Fruit fly (Drosophila melanogaster) whole organism, embryonic: Measurements from ENCODE around the gene CG31100.

Source experiments
- ATbp ChIP-seq: fragments of 200-800 bp; sonication (Bioruptor generic); optimal IDR thresholded peaks from 2 replicates; lab custom pipeline; 2017; ENCODE audit warnings: missing biosample characterization, mild to moderate bottlenecking, missing genetic modification characterization, missing genetic modification reagents
- B-H1 ChIP-seq: fragments of 200-800 bp; sonication (Bioruptor generic); IDR thresholded peaks from 3 replicates; pipeline ENCODE4 v1.3.6; 2022; ENCODE audit warnings: missing biosample characterization, missing genetic modification characterization
- B-H2 ChIP-seq: fragments of 200-800 bp; sonication (Bioruptor generic); optimal IDR thresholded peaks from 2 replicates; lab custom pipeline; 2018; ENCODE audit warnings: missing biosample characterization, mild to moderate bottlenecking, missing genetic modification characterization
- CG10959 ChIP-seq: fragments of 200-800 bp; sonication (Bioruptor generic); IDR thresholded peaks from 2 replicates; pipeline ENCODE4 v1.3.6; 2022; ENCODE audit warnings: missing biosample characterization, missing genetic modification characterization
- CG13287 ChIP-seq: fragments of 200-800 bp; sonication (Bioruptor generic); IDR thresholded peaks from 2 replicates; pipeline ENCODE4 v1.3.6; 2022; ENCODE audit warnings: missing biosample characterization, missing genetic modification characterization; ENCODE audit not compliant: partially characterized antibody
- CG13624 ChIP-seq: fragments of 200-800 bp; sonication (Bioruptor generic); optimal IDR thresholded peaks from 2 replicates; lab custom pipeline; 2016; ENCODE audit warnings: missing biosample characterization, missing genetic modification characterization
- CG14441 ChIP-seq: fragments of 200-800 bp; sonication (Bioruptor generic); IDR thresholded peaks from 2 replicates; pipeline ENCODE4 v1.3.6; 2022; ENCODE audit warnings: missing biosample characterization, missing genetic modification characterization
- CG15269 ChIP-seq: fragments of 200-800 bp; sonication (Bioruptor generic); optimal IDR thresholded peaks from 2 replicates; lab custom pipeline; 2018; ENCODE audit warnings: missing biosample characterization, mild to moderate bottlenecking, missing genetic modification characterization, moderate library complexity
- CG15514 ChIP-seq: fragments of 200-800 bp; sonication (Bioruptor generic); optimal IDR thresholded peaks from 3 replicates; lab custom pipeline; 2017; ENCODE audit warnings: missing biosample characterization, missing genetic modification characterization, mild to moderate bottlenecking, moderate library complexity, missing genetic modification reagents
- CG17912 ChIP-seq: fragments of 200-800 bp; sonication (Bioruptor generic); optimal IDR thresholded peaks from 2 replicates; lab custom pipeline; 2018; ENCODE audit warnings: missing biosample characterization, mild to moderate bottlenecking, missing genetic modification characterization
- CG18764 ChIP-seq: fragments of 200-800 bp; sonication (Bioruptor generic); optimal IDR thresholded peaks from 3 replicates; lab custom pipeline; 2016; ENCODE audit warnings: missing biosample characterization, missing genetic modification characterization
- CG32532 ChIP-seq: fragments of 200-800 bp; sonication (Bioruptor generic); IDR thresholded peaks from 2 replicates; pipeline ENCODE4 v1.3.6; 2022; ENCODE audit warnings: missing biosample characterization, missing genetic modification characterization
- CG33213 ChIP-seq: fragments of 200-800 bp; sonication (Bioruptor generic); optimal IDR thresholded peaks from 3 replicates; lab custom pipeline; 2016; ENCODE audit warnings: missing biosample characterization, missing genetic modification characterization
- CG34422 ChIP-seq: fragments of 200-800 bp; sonication (Bioruptor generic); IDR thresholded peaks from 3 replicates; pipeline ENCODE4 v1.3.6; 2022; ENCODE audit warnings: missing biosample characterization, missing genetic modification characterization
- CG4328 ChIP-seq: fragments of 200-800 bp; sonication (Bioruptor generic); optimal IDR thresholded peaks from 3 replicates; lab custom pipeline; 2017; ENCODE audit warnings: missing biosample characterization, missing genetic modification reagents, missing genetic modification characterization
- CG43689 ChIP-seq: fragments of 200-800 bp; sonication (Bioruptor generic); IDR thresholded peaks from 2 replicates; pipeline ENCODE4 v1.3.6; 2022; ENCODE audit warnings: missing biosample characterization, missing genetic modification characterization
- CG8924 ChIP-seq: fragments of 200-800 bp; optimal IDR thresholded peaks from 3 replicates; lab custom pipeline; 2019; ENCODE audit warnings: missing biosample characterization, mild to moderate bottlenecking, missing genetic modification characterization, moderate library complexity
- CG9797 ChIP-seq: fragments of 200-800 bp; sonication (Bioruptor generic); optimal IDR thresholded peaks from 3 replicates; lab custom pipeline; 2018; ENCODE audit warnings: missing biosample characterization, mild to moderate bottlenecking, missing genetic modification characterization
- Camta ChIP-seq: fragments of 200-800 bp; sonication (Bioruptor generic); optimal IDR thresholded peaks from 2 replicates; lab custom pipeline; 2016; ENCODE audit warnings: missing biosample characterization, missing genetic modification characterization
- D19B ChIP-seq: fragments of 200-800 bp; sonication (Bioruptor generic); optimal IDR thresholded peaks from 2 replicates; lab custom pipeline; 2017; ENCODE audit warnings: missing biosample characterization, mild to moderate bottlenecking, missing genetic modification characterization
- Dbx ChIP-seq: fragments of 200-800 bp; sonication (Bioruptor generic); IDR thresholded peaks from 3 replicates; pipeline ENCODE4 v1.3.6; 2022; ENCODE audit warnings: missing biosample characterization, missing genetic modification characterization
- Deaf1 ChIP-seq: fragments of 200-800 bp; optimal IDR thresholded peaks from 3 replicates; lab custom pipeline; 2019; ENCODE audit warnings: missing biosample characterization, mild to moderate bottlenecking, missing genetic modification characterization, moderate library complexity
- Doc2 ChIP-seq: fragments of 200-800 bp; sonication (Bioruptor generic); IDR thresholded peaks from 2 replicates; pipeline ENCODE4 v1.3.6; 2022; ENCODE audit warnings: missing biosample characterization, missing genetic modification characterization
- Drgx ChIP-seq: fragments of 200-800 bp; sonication (Bioruptor generic); IDR thresholded peaks from 2 replicates; pipeline ENCODE4 v1.3.6; 2022; ENCODE audit warnings: missing biosample characterization, missing genetic modification characterization
- Eip74EF ChIP-seq, 2 experiments: fragments of 200-800 bp in 1 of 2; fragments of >200 bp in 1 of 2; sonication (Bioruptor generic) in 1 of 2; optimal IDR thresholded peaks; 2 replicates each; lab custom pipeline; 2017 to 2019; ENCODE audit warnings: missing biosample characterization in 2 of 2, missing genetic modification characterization in 2 of 2, mild to moderate bottlenecking in 1 of 2, moderate library complexity in 1 of 2
- Fer2 ChIP-seq: fragments of 200-800 bp; sonication (Bioruptor generic); optimal IDR thresholded peaks from 2 replicates; lab custom pipeline; 2018; ENCODE audit warnings: missing biosample characterization, mild to moderate bottlenecking, missing genetic modification characterization, moderate library complexity
- Fer3 ChIP-seq: fragments of 200-800 bp; sonication (Bioruptor generic); optimal IDR thresholded peaks from 2 replicates; lab custom pipeline; 2018; ENCODE audit warnings: missing biosample characterization, mild to moderate bottlenecking, missing genetic modification characterization, moderate library complexity
- Gsc ChIP-seq: fragments of 200-800 bp; sonication (Bioruptor generic); IDR thresholded peaks from 2 replicates; pipeline ENCODE4 v1.3.6; 2022; ENCODE audit warnings: missing biosample characterization, missing genetic modification characterization
- Hand ChIP-seq: fragments of 200-800 bp; sonication (Bioruptor generic); optimal IDR thresholded peaks from 2 replicates; lab custom pipeline; 2017; ENCODE audit warnings: mild to moderate bottlenecking, missing biosample characterization, missing genetic modification reagents, missing genetic modification characterization
- Jarid2 ChIP-seq: fragments of 200-800 bp; sonication (Bioruptor generic); optimal IDR thresholded peaks from 3 replicates; lab custom pipeline; 2017; ENCODE audit warnings: mild to moderate bottlenecking, missing biosample characterization, missing genetic modification reagents, missing genetic modification characterization
- MESR4 ChIP-seq: fragments of 200-800 bp; sonication (Bioruptor generic); optimal IDR thresholded peaks from 2 replicates; lab custom pipeline; 2018; ENCODE audit warnings: missing biosample characterization, mild to moderate bottlenecking, missing genetic modification characterization, moderate library complexity
- Meics ChIP-seq: fragments of 200-800 bp; sonication (Bioruptor generic); optimal IDR thresholded peaks from 2 replicates; lab custom pipeline; 2017; ENCODE audit warnings: missing biosample characterization, mild to moderate bottlenecking, missing genetic modification characterization
- Myb ChIP-seq: fragments of 200-800 bp; sonication (Bioruptor generic); optimal IDR thresholded peaks from 2 replicates; lab custom pipeline; 2016; ENCODE audit warnings: missing biosample characterization, missing genetic modification characterization
- Optix ChIP-seq: fragments of 200-800 bp; sonication (Bioruptor generic); IDR thresholded peaks from 3 replicates; pipeline ENCODE4 v1.3.6; 2022; ENCODE audit warnings: missing biosample characterization, missing genetic modification characterization
- Trl ChIP-seq, 3 experiments: fragments of >200 bp in 2 of 3; fragments of 200-800 bp in 1 of 3; sonication (Bioruptor generic) in 1 of 3; optimal IDR thresholded peaks; 2 replicates in 1 of 3; 3 replicates in 2 of 3; lab custom pipeline; 2016 to 2017; ENCODE audit warnings: missing biosample characterization in 1 of 3, missing genetic modification characterization in 1 of 3
- Usf ChIP-seq: fragments of 200-800 bp; sonication (Bioruptor generic); optimal IDR thresholded peaks from 2 replicates; lab custom pipeline; 2017; ENCODE audit warnings: missing genotype, missing biosample characterization, missing genetic modification characterization
- Xrp1 ChIP-seq: fragments of 200-800 bp; sonication (Bioruptor generic); IDR thresholded peaks from 2 replicates; pipeline ENCODE4 v1.3.6; 2022; ENCODE audit warnings: missing biosample characterization, missing genetic modification characterization
- ato ChIP-seq: fragments of 200-800 bp; sonication (Bioruptor generic); IDR thresholded peaks from 2 replicates; pipeline ENCODE4 v1.3.6; 2022; ENCODE audit warnings: missing biosample characterization, missing genetic modification characterization; ENCODE audit not compliant: partially characterized antibody
- danr ChIP-seq: fragments of 200-800 bp; sonication (Bioruptor generic); IDR thresholded peaks from 2 replicates; pipeline ENCODE4 v1.3.6; 2022; ENCODE audit warnings: missing biosample characterization, missing genetic modification characterization
- lbe ChIP-seq: fragments of 200-800 bp; sonication (Bioruptor generic); optimal IDR thresholded peaks from 2 replicates; lab custom pipeline; 2016; ENCODE audit warnings: missing biosample characterization, mild to moderate bottlenecking, missing genetic modification characterization
- nmo ChIP-seq: fragments of 200-800 bp; sonication (Bioruptor generic); optimal IDR thresholded peaks from 2 replicates; lab custom pipeline; 2018; ENCODE audit warnings: missing biosample characterization, mild to moderate bottlenecking, missing genetic modification characterization, moderate library complexity
- phol ChIP-seq: fragments of 200-800 bp; sonication (Bioruptor generic); optimal IDR thresholded peaks from 3 replicates; lab custom pipeline; 2018; ENCODE audit warnings: missing biosample characterization, mild to moderate bottlenecking, missing genetic modification characterization, moderate library complexity
- prd ChIP-seq, 3 experiments: fragments of >200 bp in 2 of 3; fragments of 200-800 bp in 1 of 3; sonication (Bioruptor generic) in 1 of 3; optimal IDR thresholded peaks in 2 of 3; IDR thresholded peaks in 1 of 3; 2 replicates in 2 of 3; 3 replicates in 1 of 3; pipeline versions ENCODE4 v1.3.6 to Lab custom; 2017 to 2022; ENCODE audit warnings: missing biosample characterization in 1 of 3, missing genetic modification characterization in 1 of 3
- psq ChIP-seq: fragments of 200-800 bp; sonication (Bioruptor generic); optimal IDR thresholded peaks from 2 replicates; lab custom pipeline; 2017; ENCODE audit warnings: missing biosample characterization, missing genetic modification characterization
- sna ChIP-seq: fragments of 200-800 bp; sonication (Bioruptor generic); IDR thresholded peaks from 2 replicates; pipeline ENCODE4 v1.3.6; 2022; ENCODE audit warnings: missing biosample characterization, missing genetic modification characterization; ENCODE audit not compliant: partially characterized antibody
- sqz ChIP-seq: fragments of 200-800 bp; sonication (Bioruptor generic); optimal IDR thresholded peaks from 3 replicates; lab custom pipeline; 2018; ENCODE audit warnings: missing biosample characterization, mild to moderate bottlenecking, missing genetic modification characterization
- ssp ChIP-seq: fragments of 200-800 bp; sonication (Bioruptor generic); IDR thresholded peaks from 2 replicates; pipeline ENCODE4 v1.3.6; 2022; ENCODE audit warnings: missing biosample characterization, missing genetic modification characterization
- tap ChIP-seq: fragments of 200-800 bp; optimal IDR thresholded peaks from 3 replicates; lab custom pipeline; 2019; ENCODE audit warnings: missing biosample characterization, mild to moderate bottlenecking, missing genetic modification characterization, moderate library complexity
- tin ChIP-seq: fragments of 200-800 bp; sonication (Bioruptor generic); optimal IDR thresholded peaks from 3 replicates; lab custom pipeline; 2016; ENCODE audit warnings: missing biosample characterization, missing genetic modification characterization
- zen2 ChIP-seq: fragments of 200-800 bp; sonication (Bioruptor generic); IDR thresholded peaks from 3 replicates; pipeline ENCODE4 v1.3.6; 2022; ENCODE audit warnings: missing biosample characterization, missing genetic modification characterization; ENCODE audit not compliant: partially characterized antibody

The CG31100 gene

dm6 chr3R:8960329-8960728 is 43.1 kb downstream of the CG31100 start (continued):
- TF ChIP-seq D19B (GFP tag; lab: Kevin White, UChicago), result no peak
- peak; percentile 10 for TF ChIP-seq tin (GFP tag; lab: Kevin White, UChicago)
- TF ChIP-seq Camta (GFP tag; lab: Kevin White, UChicago), result no peak
- TF ChIP-seq sna (GFP tag; lab: Robert Waterston, UW), result no peak
- TF ChIP-seq B-H1 (GFP tag; lab: Robert Waterston, UW), result no peak
- TF ChIP-seq CG15269, result peak; percentile 74
- no peak for TF ChIP-seq CG43689
- no peak for TF ChIP-seq CG32532 (GFP tag; lab: Robert Waterston, UW)
- no peak for TF ChIP-seq CG13624 (GFP tag; lab: Kevin White, UChicago)
- TF ChIP-seq tap (tag; lab: Kevin White, UChicago), result peak; percentile 70
- no peak for TF ChIP-seq ssp (GFP tag; lab: Robert Waterston, UW)
- peak; percentile 61 for TF ChIP-seq ATbp
- TF ChIP-seq phol (tag; lab: Kevin White, UChicago), result peak; percentile 83
- 0 out of 2 replicates have a peak, but pooled peaks have one; percentile 9 for TF ChIP-seq Drgx
- no peak for TF ChIP-seq Myb (GFP tag; lab: Kevin White, UChicago)
- TF ChIP-seq Doc2, result no peak
- TF ChIP-seq nmo (GFP tag; lab: Kevin White, UChicago), result peak; percentile 66
- TF ChIP-seq CG8924 (tag; lab: Kevin White, UChicago), result peak; percentile 71
- TF ChIP-seq psq (GFP tag; lab: Kevin White, UChicago), result no peak
- no peak for TF ChIP-seq Trl (optimal IDR thresholded peaks at IDR 0.05; lab: Kevin White, UChicago)
- TF ChIP-seq Trl (GFP tag; optimal IDR thresholded peaks at IDR 0.05; lab: Kevin White, UChicago), result no peak
- TF ChIP-seq Optix (GFP tag; lab: Robert Waterston, UW), result no peak
- no peak for TF ChIP-seq lbe (GFP tag; lab: Kevin White, UChicago)
- peak; percentile 0 for TF ChIP-seq CG15514 (GFP tag; lab: Kevin White, UChicago)
- TF ChIP-seq Xrp1 (GFP tag; lab: Robert Waterston, UW), result peak; percentile 62; the same call in 1 of the 2 replicates
- TF ChIP-seq CG34422 (GFP tag; lab: Robert Waterston, UW), result no peak
- peak; percentile 24 for TF ChIP-seq Fer3
- no peak for TF ChIP-seq danr
- no peak for TF ChIP-seq Gsc (GFP tag; lab: Robert Waterston, UW)
- TF ChIP-seq CG4328 (GFP tag; lab: Kevin White, UChicago), result no peak
- no peak for TF ChIP-seq Fer2 (tag; lab: Kevin White, UChicago)
- peak; percentile 35 for TF ChIP-seq Deaf1 (tag; lab: Kevin White, UChicago)
- no peak for TF ChIP-seq Hand (GFP tag; lab: Kevin White, UChicago)
- peak; percentile 7 for TF ChIP-seq Jarid2 (GFP tag; lab: Kevin White, UChicago)
- no peak for TF ChIP-seq CG10959
- peak; percentile 11 for TF ChIP-seq sqz
- TF ChIP-seq Eip74EF (GFP tag; optimal IDR thresholded peaks at IDR 0.05; lab: Kevin White, UChicago), result peak in 1 of 2 experiments; percentile 67
- no peak for TF ChIP-seq CG17912 (GFP tag; lab: Kevin White, UChicago)
- no peak for TF ChIP-seq CG33213 (GFP tag; lab: Kevin White, UChicago)
- no peak for TF ChIP-seq ato
- TF ChIP-seq Meics (GFP tag; lab: Kevin White, UChicago), result peak; percentile 41
- no peak for TF ChIP-seq CG13287 (GFP tag; lab: Robert Waterston, UW)
- no peak for TF ChIP-seq Usf (GFP tag; lab: Kevin White, UChicago)
- TF ChIP-seq zen2, result no peak
- TF ChIP-seq B-H2 (GFP tag; lab: Kevin White, UChicago), result no peak
- TF ChIP-seq CG18764 (GFP tag; lab: Kevin White, UChicago), result peak; percentile 11
- TF ChIP-seq CG14441, result no peak
- no peak for TF ChIP-seq CG9797
- TF ChIP-seq MESR4 (GFP tag; lab: Kevin White, UChicago), result no peak
- TF ChIP-seq Dbx, result no peak
- no peak for TF ChIP-seq prd (optimal IDR thresholded peaks at IDR 0.05; lab: Kevin White, UChicago)
- peak; percentile 73; the same call in 2 of the 3 replicates for TF ChIP-seq prd (GFP tag; IDR thresholded peaks at IDR 0.05; lab: Robert Waterston, UW)
